Fruit fly (Drosophila melanogaster) whole organism, embryonic: ENCODE data around the gene CG31800.

Source experiments
- ATbp ChIP-seq: fragments of 200-800 bp; sonication (Bioruptor generic); optimal IDR thresholded peaks from 2 replicates; lab custom pipeline; 2017; ENCODE audit warnings: missing biosample characterization, mild to moderate bottlenecking, missing genetic modification characterization, missing genetic modification reagents
- Atf3 ChIP-seq: fragments of 200-800 bp; sonication (Bioruptor generic); optimal IDR thresholded peaks from 3 replicates; lab custom pipeline; 2016; ENCODE audit warnings: missing biosample characterization, missing genetic modification characterization
- Awh ChIP-seq: fragments of 200-800 bp; sonication (Bioruptor generic); IDR thresholded peaks from 2 replicates; pipeline ENCODE4, ENCODE4 v1.3.6; 2022; ENCODE audit warnings: missing biosample characterization, missing genetic modification characterization
- B-H1 ChIP-seq: fragments of 200-800 bp; sonication (Bioruptor generic); IDR thresholded peaks from 3 replicates; pipeline ENCODE4 v1.3.6; 2022; ENCODE audit warnings: missing biosample characterization, missing genetic modification characterization
- Bdp1 ChIP-seq: fragments of 200-800 bp; sonication (Bioruptor generic); optimal IDR thresholded peaks from 3 replicates; lab custom pipeline; 2016; ENCODE audit warnings: missing biosample characterization, missing genetic modification characterization
- Bteb2 ChIP-seq: fragments of 200-800 bp; sonication (Bioruptor generic); optimal IDR thresholded peaks from 2 replicates; lab custom pipeline; 2016; ENCODE audit warnings: missing biosample characterization, missing genetic modification characterization
- CG10267 ChIP-seq: fragments of 200-800 bp; sonication (Bioruptor generic); optimal IDR thresholded peaks from 2 replicates; lab custom pipeline; 2018; ENCODE audit warnings: missing biosample characterization, mild to moderate bottlenecking, missing genetic modification characterization, moderate library complexity
- CG1529 ChIP-seq: fragments of 200-800 bp; sonication (Bioruptor generic); optimal IDR thresholded peaks from 3 replicates; lab custom pipeline; 2018; ENCODE audit warnings: missing biosample characterization, missing genetic modification characterization
- CG1602 ChIP-seq: fragments of 200-800 bp; sonication (Bioruptor generic); optimal IDR thresholded peaks from 3 replicates; lab custom pipeline; 2016; ENCODE audit warnings: missing biosample characterization, missing genetic modification characterization
- CG16779 ChIP-seq: fragments of 200-800 bp; sonication (Bioruptor generic); IDR thresholded peaks from 2 replicates; pipeline ENCODE4 v1.3.6; 2022; ENCODE audit warnings: missing biosample characterization, missing genetic modification characterization
- CG16863 ChIP-seq: fragments of 200-800 bp; sonication (Bioruptor generic); optimal IDR thresholded peaks from 3 replicates; lab custom pipeline; 2016; ENCODE audit warnings: missing biosample characterization, missing genetic modification characterization
- CG17186 ChIP-seq: fragments of 200-800 bp; sonication (Bioruptor generic); optimal IDR thresholded peaks from 3 replicates; lab custom pipeline; 2017; ENCODE audit warnings: missing biosample characterization, missing genetic modification reagents, missing genetic modification characterization
- CG1792 ChIP-seq: fragments of 200-800 bp; sonication (Bioruptor generic); optimal IDR thresholded peaks from 2 replicates; lab custom pipeline; 2016; ENCODE audit warnings: missing biosample characterization, missing genetic modification characterization
- CG2875 ChIP-seq: fragments of 200-800 bp; sonication (Bioruptor generic); optimal IDR thresholded peaks from 2 replicates; lab custom pipeline; 2017; ENCODE audit warnings: missing biosample characterization, mild to moderate bottlenecking, missing genetic modification characterization, missing genetic modification reagents
- CG2889 ChIP-seq: fragments of 200-800 bp; sonication (Bioruptor generic); IDR thresholded peaks from 3 replicates; pipeline ENCODE4 v1.3.6; 2022; ENCODE audit warnings: missing biosample characterization, missing genetic modification characterization
- CG32772 ChIP-seq: fragments of 200-800 bp; sonication (Bioruptor generic); IDR thresholded peaks from 2 replicates; pipeline ENCODE4 v1.3.6; 2022; ENCODE audit warnings: missing biosample characterization, missing genetic modification characterization
- CG34224 ChIP-seq: fragments of 200-800 bp; sonication (Bioruptor generic); IDR thresholded peaks from 3 replicates; pipeline ENCODE4 v1.3.6; 2022; ENCODE audit warnings: missing biosample characterization, missing genetic modification characterization; ENCODE audit not compliant: partially characterized antibody
- CG4617 ChIP-seq: fragments of 200-800 bp; sonication (Bioruptor generic); optimal IDR thresholded peaks from 3 replicates; lab custom pipeline; 2016; ENCODE audit warnings: missing biosample characterization, missing genetic modification characterization, borderline replicate concordance
- CG4820 ChIP-seq: fragments of 200-800 bp; sonication (Bioruptor generic); optimal IDR thresholded peaks from 3 replicates; lab custom pipeline; 2016; ENCODE audit warnings: missing biosample characterization, missing genetic modification characterization
- CG6654 ChIP-seq: fragments of 200-800 bp; sonication (Bioruptor generic); optimal IDR thresholded peaks from 2 replicates; lab custom pipeline; 2017; ENCODE audit warnings: missing biosample characterization, mild to moderate bottlenecking, missing genetic modification characterization
- CG6683 ChIP-seq: fragments of 200-800 bp; sonication (Bioruptor generic); optimal IDR thresholded peaks from 2 replicates; lab custom pipeline; 2017; ENCODE audit warnings: missing biosample characterization, mild to moderate bottlenecking, missing genetic modification characterization, missing genetic modification reagents
- CG9797 ChIP-seq: fragments of 200-800 bp; sonication (Bioruptor generic); optimal IDR thresholded peaks from 3 replicates; lab custom pipeline; 2018; ENCODE audit warnings: missing biosample characterization, mild to moderate bottlenecking, missing genetic modification characterization
- CoRest ChIP-seq: fragments of 200-800 bp; sonication (Bioruptor generic); optimal IDR thresholded peaks from 3 replicates; lab custom pipeline; 2018; ENCODE audit warnings: missing biosample characterization, mild to moderate bottlenecking, missing genetic modification characterization, moderate library complexity
- HLH4C ChIP-seq: fragments of 200-800 bp; sonication (Bioruptor generic); IDR thresholded peaks from 3 replicates; pipeline ENCODE4 v1.3.6; 2022; ENCODE audit warnings: missing biosample characterization, missing genetic modification characterization; ENCODE audit not compliant: partially characterized antibody
- Myb ChIP-seq: fragments of 200-800 bp; sonication (Bioruptor generic); optimal IDR thresholded peaks from 2 replicates; lab custom pipeline; 2016; ENCODE audit warnings: missing biosample characterization, missing genetic modification characterization
- Pdp1 ChIP-seq, 2 experiments: fragments of 200-800 bp; sonication (Bioruptor generic); optimal IDR thresholded peaks; 3 replicates each; lab custom pipeline; 2016; ENCODE audit warnings: missing biosample characterization in 2 of 2, missing genetic modification characterization in 2 of 2, mild to moderate bottlenecking in 1 of 2, moderate library complexity in 1 of 2
- Tbp ChIP-seq: fragments of >200 bp; optimal IDR thresholded peaks from 2 replicates; lab custom pipeline; 2018; ENCODE audit warnings: missing biosample characterization, missing genetic modification characterization
- ara ChIP-seq: fragments of 200-800 bp; sonication (Bioruptor generic); IDR thresholded peaks from 2 replicates; pipeline ENCODE4 v1.3.6; 2022; ENCODE audit warnings: missing biosample characterization, missing genetic modification characterization
- caup ChIP-seq: fragments of 200-800 bp; sonication (Bioruptor generic); optimal IDR thresholded peaks from 3 replicates; lab custom pipeline; 2017; ENCODE audit warnings: missing biosample characterization, mild to moderate bottlenecking, missing genetic modification characterization, moderate library complexity; ENCODE audit not compliant: severe bottlenecking
- corto ChIP-seq: fragments of 200-800 bp; sonication (Bioruptor generic); optimal IDR thresholded peaks from 2 replicates; lab custom pipeline; 2016; ENCODE audit warnings: missing biosample characterization, mild to moderate bottlenecking, missing genetic modification characterization, moderate library complexity
- dan ChIP-seq: fragments of 200-800 bp; sonication (Bioruptor generic); IDR thresholded peaks from 2 replicates; pipeline ENCODE4 v1.3.6; 2022; ENCODE audit warnings: missing biosample characterization, missing genetic modification characterization
- dm ChIP-seq: fragments of 200-800 bp; sonication (Bioruptor generic); optimal IDR thresholded peaks from 3 replicates; lab custom pipeline; 2016; ENCODE audit warnings: missing biosample characterization, missing genetic modification characterization
- ewg ChIP-seq: fragments of 200-800 bp; sonication (Bioruptor generic); optimal IDR thresholded peaks from 3 replicates; lab custom pipeline; 2017; ENCODE audit warnings: mild to moderate bottlenecking, missing biosample characterization, missing genetic modification reagents, missing genetic modification characterization
- fd102C ChIP-seq: fragments of 200-800 bp; sonication (Bioruptor generic); optimal IDR thresholded peaks from 2 replicates; lab custom pipeline; 2018; ENCODE audit warnings: missing biosample characterization, mild to moderate bottlenecking, missing genetic modification characterization, moderate library complexity
- fu2 ChIP-seq: fragments of 200-800 bp; sonication (Bioruptor generic); optimal IDR thresholded peaks from 2 replicates; lab custom pipeline; 2016; ENCODE audit warnings: missing biosample characterization, missing genetic modification characterization
- gce ChIP-seq: fragments of 200-800 bp; sonication (Bioruptor generic); IDR thresholded peaks from 3 replicates; pipeline ENCODE4 v1.3.6; 2022; ENCODE audit warnings: missing biosample characterization, missing genetic modification characterization
- gt ChIP-seq: fragments of 200-800 bp; sonication (Bioruptor generic); IDR thresholded peaks from 2 replicates; pipeline ENCODE4 v1.3.6; 2022; ENCODE audit warnings: missing biosample characterization, missing genetic modification characterization
- ind ChIP-seq: fragments of 200-800 bp; sonication (Bioruptor generic); optimal IDR thresholded peaks from 3 replicates; lab custom pipeline; 2016; ENCODE audit warnings: missing biosample characterization, missing genetic modification characterization
- knrl ChIP-seq: fragments of 200-800 bp; sonication (Bioruptor generic); IDR thresholded peaks from 3 replicates; pipeline ENCODE4 v1.3.6; 2022; ENCODE audit warnings: missing biosample characterization, missing genetic modification characterization; ENCODE audit not compliant: partially characterized antibody
- maf-S ChIP-seq: fragments of 200-800 bp; sonication (Bioruptor generic); optimal IDR thresholded peaks from 2 replicates; lab custom pipeline; 2016; ENCODE audit warnings: missing biosample characterization, missing genetic modification characterization
- otp ChIP-seq: fragments of 200-800 bp; sonication (Bioruptor generic); IDR thresholded peaks from 3 replicates; pipeline ENCODE4, ENCODE4 v1.3.6; 2022; ENCODE audit warnings: missing biosample characterization, missing genetic modification characterization
- peb ChIP-seq: fragments of 200-800 bp; sonication (Bioruptor generic); IDR thresholded peaks from 2 replicates; pipeline ENCODE4 v1.3.6; 2022; ENCODE audit warnings: missing biosample characterization, missing genetic modification characterization
- sc ChIP-seq, 3 experiments: fragments of >200 bp in 2 of 3; fragments of 200-800 bp in 1 of 3; sonication (Bioruptor generic) in 1 of 3; optimal IDR thresholded peaks; 2 replicates in 2 of 3; 3 replicates in 1 of 3; lab custom pipeline; 2017; ENCODE audit warnings: mild to moderate bottlenecking in 1 of 3, missing biosample characterization in 1 of 3, missing genetic modification characterization in 1 of 3, missing genetic modification reagents in 1 of 3
- shn ChIP-seq: fragments of 200-800 bp; sonication (Bioruptor generic); optimal IDR thresholded peaks from 3 replicates; lab custom pipeline; 2016; ENCODE audit warnings: missing biosample characterization, missing genetic modification characterization
- sim ChIP-seq: fragments of 200-800 bp; sonication (Bioruptor generic); IDR thresholded peaks from 2 replicates; pipeline ENCODE4 v1.3.6; 2022; ENCODE audit warnings: missing biosample characterization, missing genetic modification characterization
- sr ChIP-seq: fragments of 200-800 bp; sonication (Bioruptor generic); IDR thresholded peaks from 3 replicates; pipeline ENCODE4 v1.3.6; 2022; ENCODE audit warnings: missing biosample characterization, missing genetic modification characterization
- sug ChIP-seq: fragments of 200-800 bp; optimal IDR thresholded peaks from 2 replicates; lab custom pipeline; 2019; ENCODE audit warnings: missing biosample characterization, mild to moderate bottlenecking, missing genetic modification characterization, moderate library complexity
- trh ChIP-seq: fragments of 200-800 bp; sonication (Bioruptor generic); optimal IDR thresholded peaks from 2 replicates; lab custom pipeline; 2016; ENCODE audit warnings: missing biosample characterization, missing genetic modification characterization
- tx ChIP-seq: fragments of 200-800 bp; sonication (Bioruptor generic); optimal IDR thresholded peaks from 2 replicates; lab custom pipeline; 2016; ENCODE audit warnings: missing biosample characterization, missing genetic modification characterization
- zfh1 ChIP-seq: fragments of 200-800 bp; sonication (Bioruptor generic); IDR thresholded peaks from 3 replicates; pipeline ENCODE4 v1.3.6; 2022; ENCODE audit warnings: missing biosample characterization, missing genetic modification characterization

Gene CG31800

dm6 chr2L:19009130-19009529, 25.2 kb downstream of the CG31800 start, which contains the start of gene RpL30 (continued):
- TF ChIP-seq dm (GFP tag; lab: Kevin White, UChicago) (peak; percentile 100), gce (GFP tag; lab: Robert Waterston, UW) (peak; percentile 94), CG1602 (peak; percentile 65), CG10267 (tag; lab: Kevin White, UChicago) (peak; percentile 92), ewg (peak; percentile 84), dan (GFP tag; lab: Robert Waterston, UW) (no peak), CG1792 (GFP tag; lab: Kevin White, UChicago) (peak; percentile 83), corto (GFP tag; lab: Kevin White, UChicago) (no peak), CG6683 (peak; percentile 92), CG9797 (GFP tag; lab: Kevin White, UChicago) (peak; percentile 100), sc (optimal IDR thresholded peaks at IDR 0.05; lab: Kevin White, UChicago) (no peak), sc (GFP tag; optimal IDR thresholded peaks at IDR 0.05; lab: Kevin White, UChicago) (peak; percentile 66), Atf3 (GFP tag; lab: Kevin White, UChicago) (peak; percentile 57), Bdp1 (GFP tag; lab: Kevin White, UChicago) (peak; percentile 75), caup (peak; percentile 98), sr (GFP tag; lab: Robert Waterston, UW) (peak; percentile 89), ATbp (peak; percentile 91), B-H1 (GFP tag; lab: Robert Waterston, UW) (peak; percentile 62; the same call in 1 of the 3 replicates), HLH4C (peak; percentile 20; the same call in 1 of the 3 replicates), CG4820 (GFP tag; lab: Kevin White, UChicago) (peak; percentile 74), knrl (GFP tag; lab: Robert Waterston, UW) (peak; percentile 74), CG2875 (peak; percentile 92), CG32772 (GFP tag; lab: Robert Waterston, UW) (peak; percentile 41; the same call in 1 of the 2 replicates), maf-S (GFP tag; lab: Kevin White, UChicago) (peak; percentile 90), fd102C (GFP tag; lab: Kevin White, UChicago) (peak; percentile 89), zfh1 (GFP tag; lab: Robert Waterston, UW) (peak; percentile 91), trh (GFP tag; lab: Kevin White, UChicago) (peak; percentile 80), otp (GFP tag; lab: Robert Waterston, UW) (peak; percentile 94), CoRest (tag; lab: Kevin White, UChicago) (peak; percentile 82), peb (GFP tag; lab: Robert Waterston, UW) (peak; percentile 42; the same call in 1 of the 2 replicates), Myb (peak; percentile 89), Tbp (GFP tag; lab: Kevin White, UChicago) (peak; percentile 56), ind (peak; percentile 62), CG1529 (GFP tag; lab: Kevin White, UChicago) (peak; percentile 85), tx (GFP tag; lab: Kevin White, UChicago) (peak; percentile 74), CG34224 (GFP tag; lab: Robert Waterston, UW) (0 out of 3 replicates have a peak, but pooled peaks have one; percentile 55), CG16863 (GFP tag; lab: Kevin White, UChicago) (peak; percentile 86), ara (GFP tag; lab: Robert Waterston, UW) (peak; percentile 86), CG2889 (peak; percentile 63; the same call in 1 of the 3 replicates), sug (tag; lab: Kevin White, UChicago) (peak; percentile 89), CG6654 (GFP tag; lab: Kevin White, UChicago) (peak; percentile 63), gt (GFP tag; lab: Robert Waterston, UW) (0 out of 2 replicates have a peak, but pooled peaks have one; percentile 43), CG17186 (peak; percentile 83), CG4617 (GFP tag; lab: Kevin White, UChicago) (peak; percentile 79), Awh (GFP tag; lab: Robert Waterston, UW) (peak; percentile 80), fu2 (GFP tag; lab: Kevin White, UChicago) (peak; percentile 77), shn (peak; percentile 87), CG16779 (GFP tag; lab: Robert Waterston, UW) (peak; percentile 91), sim (peak; percentile 75), Pdp1 (GFP tag; optimal IDR thresholded peaks at IDR 0.05; lab: Kevin White, UChicago) (peak; percentile 70 to 92), Bteb2 (peak; percentile 88)
